Worm (Caenorhabditis elegans): Measurements from ENCODE around the gene clec-218.

DNA sequence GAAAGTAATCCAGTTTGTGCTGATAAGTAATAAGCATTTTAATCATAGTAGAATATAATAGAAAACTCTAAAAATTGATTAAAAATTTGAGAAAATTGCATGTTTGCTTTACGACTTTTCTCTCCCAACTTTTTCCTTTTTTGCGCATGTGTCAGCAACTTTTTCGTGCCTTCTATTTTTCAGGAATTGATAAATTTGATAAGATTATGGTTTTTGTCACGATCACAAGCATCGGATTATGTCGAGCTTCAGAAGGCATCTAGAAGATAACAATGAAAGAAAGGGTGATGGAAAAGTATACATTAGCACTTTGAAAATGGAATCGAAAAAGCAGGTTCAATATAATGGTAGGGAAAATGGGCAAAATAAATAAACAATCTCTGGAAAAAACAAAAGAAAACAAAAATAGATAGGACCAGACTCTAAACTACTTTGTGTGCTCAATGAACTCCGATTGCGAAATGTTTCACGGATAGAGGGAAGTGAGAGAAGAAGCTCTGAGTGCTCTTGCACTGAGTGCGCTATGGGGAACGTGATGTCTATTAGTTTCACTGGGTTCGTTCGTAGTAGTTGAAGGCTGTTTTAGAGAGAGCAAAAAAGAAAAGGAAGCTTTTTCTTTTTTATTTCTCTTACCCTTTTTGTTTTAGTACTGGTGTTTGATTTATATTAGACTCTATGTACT, 19.5 kb upstream of the clec-218 start:
- TF ChIP-seq nhr-237 (tag; optimal IDR thresholded peaks at IDR 0.05) (no peak), nhr-11 (tag; optimal IDR thresholded peaks at IDR 0.05) (no peak)

All from whole organism, L3 larva.